Worm (Caenorhabditis elegans) whole organism, young adult: Measurements from ENCODE around the gene acdh-7.

ENCODE experiments used
- lin-35 ChIP-seq, 3 experiments: fragments of 150-350 bp in 2 of 3; sonication (generic microtip) in 1 of 3; optimal IDR thresholded peaks; 2 replicates each; lab custom pipeline; 2014 to 2018; ENCODE audit warnings: missing biosample characterization in 3 of 3, missing genetic modification characterization in 3 of 3, missing genetic modification reagents in 3 of 3
- unc-62 ChIP-seq: fragments of 150-350 bp; optimal IDR thresholded peaks from 2 replicates; lab custom pipeline; 2014; ENCODE audit warnings: missing biosample characterization, missing genetic modification reagents, missing genetic modification characterization
- ztf-26 ChIP-seq: sonication (generic microtip); optimal IDR thresholded peaks from 2 replicates; lab custom pipeline; 2017; ENCODE audit warnings: missing genetic modification characterization, missing compliant biosample characterization

DNA sequence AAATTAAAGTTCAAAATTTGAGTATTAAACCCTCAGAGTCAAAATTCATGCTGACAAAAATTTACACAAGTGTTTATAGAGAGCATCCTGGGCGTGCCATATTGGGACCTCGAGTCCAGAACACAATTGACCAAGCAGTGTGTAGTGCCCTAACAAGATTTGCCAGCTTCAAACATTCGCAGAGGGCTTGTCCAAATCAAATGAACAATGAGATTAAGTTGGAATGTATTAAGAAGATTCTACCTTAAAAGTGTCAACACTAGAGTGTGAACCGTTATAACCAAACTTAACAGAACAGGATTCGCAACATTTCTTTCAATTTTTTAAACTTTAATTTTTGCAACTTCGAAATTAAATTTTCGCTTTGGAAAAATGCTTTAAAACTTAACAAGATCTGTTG, 46.5 kb downstream of the acdh-7 start:
- TF ChIP-seq ztf-26 (tag; lab: Kevin White, UChicago) (no peak), lin-35 (GFP tag; optimal IDR thresholded peaks at IDR 0.05; lab: Kevin White, UChicago) (no peak), unc-62 (GFP tag; lab: Kevin White, UChicago) (no peak)
